Worm (Caenorhabditis elegans) whole organism, L1 larva: Measurements from ENCODE around the gene R02F11.11.

Source experiments
- C34B4.2 ChIP-seq: sonication (generic microtip); optimal IDR thresholded peaks from 2 replicates; lab custom pipeline; 2017; ENCODE audit warnings: mild to moderate bottlenecking, missing genetic modification characterization, missing compliant biosample characterization
- F16B12.6 ChIP-seq: fragments of 150-350 bp; optimal IDR thresholded peaks from 2 replicates; lab custom pipeline; 2014; ENCODE audit warnings: missing biosample characterization, missing genetic modification characterization
- Y116A8C.19 ChIP-seq: sonication (generic microtip); optimal IDR thresholded peaks from 2 replicates; lab custom pipeline; 2016; ENCODE audit warnings: missing compliant biosample characterization, missing genetic modification characterization, borderline replicate concordance
- alr-1 ChIP-seq: fragments of 200-800 bp; sonication (Bioruptor generic); optimal IDR thresholded peaks from 2 replicates; lab custom pipeline; 2018; ENCODE audit warnings: borderline replicate concordance, mild to moderate bottlenecking, missing genetic modification characterization, missing compliant biosample characterization
- ceh-63 ChIP-seq: fragments of 200-800 bp; sonication (Bioruptor generic); optimal IDR thresholded peaks from 2 replicates; lab custom pipeline; 2018; ENCODE audit warnings: mild to moderate bottlenecking, missing genetic modification characterization, missing compliant biosample characterization
- ceh-8 ChIP-seq: fragments of 200-800 bp; sonication (Bioruptor generic); optimal IDR thresholded peaks from 2 replicates; lab custom pipeline; 2018; ENCODE audit warnings: mild to moderate bottlenecking, missing genetic modification characterization, moderate library complexity, missing compliant biosample characterization
- ces-1 ChIP-seq: fragments of 150-350 bp; optimal IDR thresholded peaks from 2 replicates; lab custom pipeline; 2014; ENCODE audit warnings: missing biosample characterization, missing genetic modification reagents, missing genetic modification characterization
- dpl-1 ChIP-seq, 3 experiments: fragments of 150-350 bp in 2 of 3; sonication (generic microtip) in 1 of 3; optimal IDR thresholded peaks; 2 replicates each; lab custom pipeline; 2014 to 2017; ENCODE audit warnings: missing biosample characterization in 3 of 3, missing genetic modification characterization in 3 of 3, missing genetic modification reagents in 3 of 3
- efl-1 ChIP-seq, 4 experiments: fragments of 150-350 bp; optimal IDR thresholded peaks in 3 of 4; peaks in 1 of 4; 1 replicate in 1 of 4; 2 replicates in 3 of 4; lab custom pipeline; 2014; ENCODE audit warnings: missing biosample characterization in 2 of 4, missing genetic modification characterization in 2 of 4, missing genetic modification reagents in 2 of 4
- efl-3 ChIP-seq: fragments of 200-800 bp; sonication (Bioruptor generic); optimal IDR thresholded peaks from 2 replicates; lab custom pipeline; 2018; ENCODE audit warnings: mild to moderate bottlenecking, missing genetic modification characterization, missing compliant biosample characterization
- egl-13 ChIP-seq: sonication (generic microtip); optimal IDR thresholded peaks from 2 replicates; lab custom pipeline; 2016; ENCODE audit warnings: missing genotype, missing genetic modification reagents, missing genetic modification characterization, missing compliant biosample characterization
- egl-27 ChIP-seq, 2 experiments: fragments of 150-350 bp in 1 of 2; sonication (generic microtip); optimal IDR thresholded peaks; 3 replicates each; lab custom pipeline; 2017 to 2018; ENCODE audit warnings: missing biosample characterization in 2 of 2, missing genetic modification characterization in 2 of 2, missing genetic modification reagents in 2 of 2
- elt-3 ChIP-seq, 6 experiments: fragments of 150-350 bp in 1 of 6; sonication (generic microtip); optimal IDR thresholded peaks; 2 replicates each; lab custom pipeline; 2017 to 2018; ENCODE audit warnings: missing biosample characterization in 6 of 6, missing genetic modification characterization in 6 of 6, inconsistent platforms in 1 of 6
- fos-1 ChIP-seq: fragments of 150-350 bp; optimal IDR thresholded peaks from 2 replicates; lab custom pipeline; 2014; ENCODE audit warnings: missing biosample characterization, missing genetic modification characterization
- hpl-2 ChIP-seq: fragments of 150-350 bp; optimal IDR thresholded peaks from 2 replicates; lab custom pipeline; 2014; ENCODE audit warnings: missing biosample characterization, missing genetic modification reagents, missing genetic modification characterization
- lin-15B ChIP-seq: fragments of 150-350 bp; sonication (generic microtip); optimal IDR thresholded peaks from 3 replicates; lab custom pipeline; 2014; ENCODE audit warnings: missing biosample characterization, missing genetic modification characterization
- lin-35 ChIP-seq, 2 experiments: fragments of 150-350 bp; optimal IDR thresholded peaks; 2 replicates each; lab custom pipeline; 2014; ENCODE audit warnings: missing biosample characterization in 2 of 2, missing genetic modification characterization in 2 of 2, missing genetic modification reagents in 2 of 2
- lsy-2 ChIP-seq, 2 experiments: fragments of 150-350 bp; optimal IDR thresholded peaks; 2 replicates each; lab custom pipeline; 2014; ENCODE audit warnings: missing biosample characterization in 2 of 2, missing genetic modification characterization in 2 of 2
- mab-9 ChIP-seq: fragments of 200-800 bp; sonication (Bioruptor generic); IDR thresholded peaks from 2 replicates; pipeline ENCODE4 v1.3.6; 2022; ENCODE audit warnings: missing genetic modification reagents, missing genetic modification characterization, missing compliant biosample characterization
- mdl-1 ChIP-seq, 2 experiments: fragments of 150-350 bp; optimal IDR thresholded peaks; 2 replicates each; lab custom pipeline; 2014 to 2017; ENCODE audit warnings: missing biosample characterization in 2 of 2, missing genetic modification characterization in 2 of 2, inconsistent platforms in 1 of 2
- nhr-19 ChIP-seq: fragments of 200-800 bp; sonication (Bioruptor generic); conservative IDR thresholded peaks from 2 replicates; pipeline ENCODE4 v1.3.6; 2022; ENCODE audit warnings: missing genetic modification characterization, missing compliant biosample characterization
- nhr-20 ChIP-seq: sonication (generic microtip); optimal IDR thresholded peaks from 2 replicates; lab custom pipeline; 2016; ENCODE audit warnings: mild to moderate bottlenecking, missing genetic modification characterization, missing compliant biosample characterization
- nhr-71 ChIP-seq: sonication (generic microtip); optimal IDR thresholded peaks from 2 replicates; lab custom pipeline; 2016; ENCODE audit warnings: mild to moderate bottlenecking, missing genetic modification characterization, moderate library complexity, missing compliant biosample characterization
- nhr-76 ChIP-seq: sonication (generic microtip); optimal IDR thresholded peaks from 2 replicates; lab custom pipeline; 2017; ENCODE audit warnings: missing biosample characterization, missing genetic modification characterization
- nhr-84 ChIP-seq: sonication (generic microtip); optimal IDR thresholded peaks from 2 replicates; lab custom pipeline; 2017; ENCODE audit warnings: missing biosample characterization, missing genetic modification characterization
- pag-3 ChIP-seq: sonication (generic microtip); optimal IDR thresholded peaks from 2 replicates; lab custom pipeline; 2017; ENCODE audit warnings: missing genetic modification characterization, mild to moderate bottlenecking, missing compliant biosample characterization, antibody characterized with exemption, borderline replicate concordance; ENCODE audit not compliant: insufficient read depth
- pqm-1 ChIP-seq: sonication (generic microtip); optimal IDR thresholded peaks from 3 replicates; lab custom pipeline; 2017; ENCODE audit warnings: missing biosample characterization, missing genetic modification characterization
- rnt-1 ChIP-seq: sonication (generic microtip); optimal IDR thresholded peaks from 2 replicates; lab custom pipeline; 2016; ENCODE audit warnings: mild to moderate bottlenecking, missing genetic modification characterization, moderate library complexity, missing compliant biosample characterization
- skn-1 ChIP-seq: fragments of 150-350 bp; optimal IDR thresholded peaks from 2 replicates; lab custom pipeline; 2014; ENCODE audit warnings: missing biosample characterization, missing genetic modification characterization
- snu-23 ChIP-seq: sonication (generic microtip); optimal IDR thresholded peaks from 2 replicates; lab custom pipeline; 2016; ENCODE audit warnings: missing genetic modification characterization, missing compliant biosample characterization
- swsn-7 ChIP-seq: sonication (generic microtip); optimal IDR thresholded peaks from 2 replicates; lab custom pipeline; 2016; ENCODE audit warnings: missing genetic modification characterization, missing compliant biosample characterization
- tbx-2 ChIP-seq: sonication (generic microtip); optimal IDR thresholded peaks from 2 replicates; lab custom pipeline; 2016; ENCODE audit warnings: missing genetic modification characterization, missing compliant biosample characterization
- unc-130 ChIP-seq: fragments of 150-350 bp; optimal IDR thresholded peaks from 2 replicates; lab custom pipeline; 2017; ENCODE audit warnings: missing biosample characterization, missing genetic modification characterization, inconsistent platforms
- unc-62 ChIP-seq: fragments of 150-350 bp; optimal IDR thresholded peaks from 2 replicates; lab custom pipeline; 2014; ENCODE audit warnings: missing biosample characterization, missing genetic modification reagents, missing genetic modification characterization
- unc-86 ChIP-seq: sonication (generic microtip); optimal IDR thresholded peaks from 2 replicates; lab custom pipeline; 2016; ENCODE audit warnings: missing genetic modification characterization, missing compliant biosample characterization
- unc-98 ChIP-seq: fragments of 200-800 bp; sonication (Bioruptor generic); IDR thresholded peaks from 2 replicates; pipeline ENCODE4 v1.3.6; 2022; ENCODE audit warnings: missing genetic modification characterization, missing compliant biosample characterization
- ztf-4 ChIP-seq: fragments of 150-350 bp; optimal IDR thresholded peaks from 2 replicates; lab custom pipeline; 2014; ENCODE audit warnings: missing biosample characterization, missing genetic modification characterization

R02F11.11 gene

ce11 chrV:4810653-4811052 lies 19.0 kb downstream of the R02F11.11 start (continued):
- TF ChIP-seq egl-27 (tag; optimal IDR thresholded peaks at IDR 0.05; lab: Kevin White, UChicago) = no peak
- TF ChIP-seq ces-1 = no peak
- TF ChIP-seq F16B12.6 (tag; lab: Kevin White, UChicago) = peak; percentile 2
- no peak for TF ChIP-seq mab-9 (GFP tag; lab: Robert Waterston, UW)
- TF ChIP-seq rnt-1 (tag; lab: Kevin White, UChicago) = no peak
- TF ChIP-seq lin-15B (tag; lab: Kevin White, UChicago) = peak; percentile 47
- TF ChIP-seq fos-1 = no peak
- no peak for TF ChIP-seq ztf-4 (tag; lab: Kevin White, UChicago)
- TF ChIP-seq nhr-84 (tag; lab: Kevin White, UChicago) = no peak

- TF ChIP-seq efl-1 (optimal IDR thresholded peaks at IDR 0.05; lab: Kevin White, UChicago) = no peak
- peak in 1 of 2 experiments; percentile 18 for TF ChIP-seq efl-1 (GFP tag; optimal IDR thresholded peaks at IDR 0.05 in 1 of 2; lab: Kevin White, UChicago)
- TF ChIP-seq dpl-1 (GFP tag; optimal IDR thresholded peaks at IDR 0.05; lab: Kevin White, UChicago) = no peak
These were observed 22.2 kb downstream of the R02F11.11 start for ce11 chrV:4813825-4814224.

ce11 chrV:4818563-4818962 lies 26.9 kb downstream of the R02F11.11 start, which contains the start of gene ccep-97:
TSS of gene ccep-97 (minus strand) at chrV:4818663.
- TF ChIP-seq nhr-76 (no peak), Y116A8C.19 (tag; lab: Kevin White, UChicago) (no peak), pqm-1 (tag; lab: Kevin White, UChicago) (no peak), egl-13 (tag; lab: Kevin White, UChicago) (no peak), pag-3 (no peak), tbx-2 (no peak), alr-1 (no peak), skn-1 (no peak), unc-62 (GFP tag; lab: Kevin White, UChicago) (no peak), unc-86 (tag; lab: Kevin White, UChicago) (no peak), C34B4.2 (tag; lab: Kevin White, UChicago) (no peak), unc-130 (tag; lab: Kevin White, UChicago) (no peak), ceh-8 (GFP tag; lab: Kevin White, UChicago) (no peak), unc-98 (GFP tag; lab: Robert Waterston, UW) (no peak), swsn-7 (tag; lab: Kevin White, UChicago) (no peak)

ce11 chrV:4820601-4821000 lies 28.9 kb downstream of the R02F11.11 start:
- TF ChIP-seq snu-23 (GFP tag; lab: Kevin White, UChicago) (peak; percentile 26), nhr-71 (tag; lab: Kevin White, UChicago) (peak; percentile 65), skn-1 (peak; percentile 39), unc-86 (tag; lab: Kevin White, UChicago) (no peak), ceh-63 (GFP tag; lab: Kevin White, UChicago) (no peak), dpl-1 (GFP tag; optimal IDR thresholded peaks at IDR 0.05; lab: Kevin White, UChicago) (peak in 1 of 3 experiments; percentile 21), nhr-19 (GFP tag; lab: Robert Waterston, UW) (peak; percentile 31), efl-3 (GFP tag; lab: Kevin White, UChicago) (no peak), lsy-2 (tag; optimal IDR thresholded peaks at IDR 0.05; lab: Kevin White, UChicago) (peak in 1 of 2 experiments; percentile 35), nhr-20 (tag; lab: Kevin White, UChicago) (peak; percentile 22), elt-3 (tag; optimal IDR thresholded peaks at IDR 0.05; lab: Kevin White, UChicago) (peak in 1 of 6 experiments; percentile 23), lin-35 (GFP tag; optimal IDR thresholded peaks at IDR 0.05; lab: Kevin White, UChicago) (peak in 1 of 2 experiments; percentile 18), mdl-1 (tag; optimal IDR thresholded peaks at IDR 0.05; lab: Kevin White, UChicago) (peak in 1 of 2 experiments; percentile 72), tbx-2 (peak; percentile 32), unc-98 (GFP tag; lab: Robert Waterston, UW) (no peak), hpl-2 (GFP tag; lab: Kevin White, UChicago) (peak; percentile 2)
